Worm (Caenorhabditis elegans) whole organism, late embryonic: ENCODE data around the gene ttbk-2.1.
"Not testable (repeated sequence)": the region's sequence is repeated elsewhere in the genome, so short reads cannot be mapped to it uniquely, and the experiment has no call there.

Experiments
- C08G9.2 ChIP-seq: sonication (generic microtip); optimal IDR thresholded peaks from 2 replicates; lab custom pipeline; 2016; ENCODE audit warnings: mild to moderate bottlenecking, missing genetic modification characterization, moderate library complexity, missing compliant biosample characterization
- C38D4.7 ChIP-seq: fragments of 200-800 bp; sonication (Bioruptor generic); optimal IDR thresholded peaks from 2 replicates; lab custom pipeline; 2018; ENCODE audit warnings: mild to moderate bottlenecking, missing genetic modification characterization, moderate library complexity, missing compliant biosample characterization
- F13H6.1 ChIP-seq: sonication (generic microtip); optimal IDR thresholded peaks from 2 replicates; lab custom pipeline; 2016; ENCODE audit warnings: missing genetic modification characterization, missing compliant biosample characterization
- K09A11.1 ChIP-seq: sonication (generic microtip); optimal IDR thresholded peaks from 2 replicates; lab custom pipeline; 2017; ENCODE audit warnings: antibody characterized with exemption, mild to moderate bottlenecking, missing genetic modification characterization, missing compliant biosample characterization; ENCODE audit not compliant: insufficient read depth
- ahr-1 ChIP-seq: sonication (generic microtip); optimal IDR thresholded peaks from 2 replicates; lab custom pipeline; 2016; ENCODE audit warnings: missing genetic modification characterization, missing compliant biosample characterization
- ama-1 ChIP-seq: fragments of 150-350 bp; optimal IDR thresholded peaks from 2 replicates; lab custom pipeline; 2014
- ceh-14 ChIP-seq: sonication (generic microtip); optimal IDR thresholded peaks from 2 replicates; lab custom pipeline; 2016; ENCODE audit warnings: missing genotype, missing genetic modification characterization, missing compliant biosample characterization
- ceh-22 ChIP-seq: sonication (generic microtip); optimal IDR thresholded peaks from 2 replicates; lab custom pipeline; 2017; ENCODE audit warnings: missing biosample characterization, missing genetic modification characterization
- ceh-30 ChIP-seq: fragments of 150-350 bp; optimal IDR thresholded peaks from 2 replicates; lab custom pipeline; 2014; ENCODE audit warnings: missing biosample characterization, missing genetic modification characterization
- ceh-34 ChIP-seq: sonication (generic microtip); optimal IDR thresholded peaks from 2 replicates; lab custom pipeline; 2016; ENCODE audit warnings: mild to moderate bottlenecking, missing genetic modification characterization, missing compliant biosample characterization
- ceh-45 ChIP-seq: fragments of 200-800 bp; sonication (Bioruptor generic); IDR thresholded peaks from 2 replicates; pipeline ENCODE4 v1.3.6; 2022; ENCODE audit warnings: missing genetic modification reagents, missing genetic modification characterization, missing compliant biosample characterization
- che-1 ChIP-seq: sonication (generic microtip); optimal IDR thresholded peaks from 2 replicates; lab custom pipeline; 2016; ENCODE audit warnings: mild to moderate bottlenecking, missing genetic modification characterization, missing compliant biosample characterization
- dmd-4 ChIP-seq: sonication (generic microtip); optimal IDR thresholded peaks from 2 replicates; lab custom pipeline; 2016; ENCODE audit warnings: borderline replicate concordance, missing genetic modification characterization, missing compliant biosample characterization
- dve-1 ChIP-seq: sonication (generic microtip); optimal IDR thresholded peaks from 2 replicates; lab custom pipeline; 2017; ENCODE audit warnings: antibody characterized with exemption, mild to moderate bottlenecking, missing genetic modification characterization, missing compliant biosample characterization
- elt-4 ChIP-seq: sonication (generic microtip); optimal IDR thresholded peaks from 2 replicates; lab custom pipeline; 2016; ENCODE audit warnings: missing genetic modification characterization, missing compliant biosample characterization
- ets-4 ChIP-seq: sonication (generic microtip); optimal IDR thresholded peaks from 2 replicates; lab custom pipeline; 2016; ENCODE audit warnings: missing genetic modification characterization, missing compliant biosample characterization
- eyg-1 ChIP-seq: sonication (generic microtip); optimal IDR thresholded peaks from 2 replicates; lab custom pipeline; 2016; ENCODE audit warnings: missing genotype, missing genetic modification characterization, missing compliant biosample characterization
- fkh-10 ChIP-seq: fragments of 150-350 bp; optimal IDR thresholded peaks from 2 replicates; lab custom pipeline; 2014; ENCODE audit warnings: missing biosample characterization, missing genetic modification reagents, missing genetic modification characterization
- fkh-6 ChIP-seq: sonication (generic microtip); optimal IDR thresholded peaks from 2 replicates; lab custom pipeline; 2016; ENCODE audit warnings: missing genetic modification characterization, missing compliant biosample characterization
- hlh-13 ChIP-seq: fragments of 200-800 bp; sonication (Bioruptor generic); optimal IDR thresholded peaks from 2 replicates; lab custom pipeline; 2018; ENCODE audit warnings: mild to moderate bottlenecking, missing genetic modification characterization, missing compliant biosample characterization
- hlh-15 ChIP-seq: sonication (generic microtip); optimal IDR thresholded peaks from 2 replicates; lab custom pipeline; 2016; ENCODE audit warnings: missing genetic modification characterization, missing compliant biosample characterization
- hlh-6 ChIP-seq: sonication (generic microtip); optimal IDR thresholded peaks from 2 replicates; lab custom pipeline; 2016; ENCODE audit warnings: missing genotype, missing genetic modification characterization, missing compliant biosample characterization
- hlh-8 ChIP-seq: sonication (generic microtip); optimal IDR thresholded peaks from 2 replicates; lab custom pipeline; 2016; ENCODE audit warnings: missing genotype, missing genetic modification characterization, missing compliant biosample characterization
- lim-6 ChIP-seq: sonication (generic microtip); optimal IDR thresholded peaks from 2 replicates; lab custom pipeline; 2016; ENCODE audit warnings: missing genetic modification characterization, missing compliant biosample characterization
- madf-2 ChIP-seq: sonication (generic microtip); optimal IDR thresholded peaks from 2 replicates; lab custom pipeline; 2017; ENCODE audit warnings: missing genetic modification characterization, missing compliant biosample characterization
- mec-3 ChIP-seq: sonication (generic microtip); optimal IDR thresholded peaks from 2 replicates; lab custom pipeline; 2016; ENCODE audit warnings: borderline replicate concordance, missing genetic modification characterization, missing compliant biosample characterization
- nhr-11 ChIP-seq: fragments of 150-350 bp; optimal IDR thresholded peaks from 2 replicates; lab custom pipeline; 2014; ENCODE audit warnings: missing biosample characterization, missing genetic modification characterization
- npax-4 ChIP-seq: sonication (generic microtip); optimal IDR thresholded peaks from 2 replicates; lab custom pipeline; 2016; ENCODE audit warnings: missing genetic modification characterization, missing compliant biosample characterization
- pag-3 ChIP-seq: sonication (generic microtip); optimal IDR thresholded peaks from 2 replicates; lab custom pipeline; 2016; ENCODE audit warnings: missing compliant biosample characterization, missing genetic modification characterization, borderline replicate concordance
- pha-4 ChIP-seq: fragments of 150-350 bp; optimal IDR thresholded peaks from 2 replicates; lab custom pipeline; 2018; ENCODE audit warnings: missing biosample characterization, missing genetic modification reagents, missing genetic modification characterization
- rnt-1 ChIP-seq: sonication (generic microtip); optimal IDR thresholded peaks from 2 replicates; lab custom pipeline; 2016; ENCODE audit warnings: missing genetic modification characterization, missing compliant biosample characterization
- sox-4 ChIP-seq: sonication (generic microtip); optimal IDR thresholded peaks from 2 replicates; lab custom pipeline; 2017; ENCODE audit warnings: mild to moderate bottlenecking, missing genetic modification characterization, inconsistent platforms, missing compliant biosample characterization
- ttx-3 ChIP-seq: sonication (generic microtip); optimal IDR thresholded peaks from 2 replicates; lab custom pipeline; 2016; ENCODE audit warnings: missing genetic modification reagents, missing genetic modification characterization, missing compliant biosample characterization
- unc-3 ChIP-seq, 2 experiments: fragments of 200-800 bp in 1 of 2; sonication (Bioruptor generic) in 1 of 2; sonication (generic microtip) in 1 of 2; conservative IDR thresholded peaks in 1 of 2; optimal IDR thresholded peaks in 1 of 2; 2 replicates each; pipeline versions ENCODE4 v1.3.6 to Lab custom; 2016 to 2022; ENCODE audit warnings: missing compliant biosample characterization in 2 of 2, missing genetic modification characterization in 2 of 2, missing genetic modification reagents in 1 of 2
- unc-42 ChIP-seq: sonication (generic microtip); optimal IDR thresholded peaks from 2 replicates; lab custom pipeline; 2016; ENCODE audit warnings: missing genotype, missing genetic modification characterization, missing compliant biosample characterization

The ttbk-2.1 gene

DNA sequence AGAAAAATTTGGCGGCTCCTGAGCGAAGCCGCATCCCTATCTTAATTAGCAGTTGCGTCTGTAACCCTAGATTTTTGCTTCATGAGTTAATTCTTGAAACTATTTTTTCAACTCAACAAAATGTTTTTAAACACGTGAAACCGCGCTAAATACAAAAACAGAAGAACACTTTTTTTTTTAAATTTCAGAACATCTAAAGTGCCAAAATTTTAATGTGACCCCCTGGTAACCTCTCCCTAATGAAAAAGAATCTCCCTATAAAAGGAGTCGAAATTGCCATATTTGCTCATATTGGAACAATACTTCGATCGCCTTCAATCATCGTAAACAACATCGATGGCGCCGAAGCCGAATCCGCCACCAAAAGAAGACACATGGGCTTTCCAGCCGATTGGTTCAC is 40.0 kb upstream of the ttbk-2.1 start, which contains the start of gene nsph-4.2:
Gene nsph-4.2, plus strand, starts transcription at position 301 of the 400 bp plus-strand sequence.
- TF ChIP-seq lim-6 (tag; lab: Kevin White, UChicago); ttx-3; ceh-30 (tag; lab: Kevin White, UChicago): not testable (repeated sequence)

DNA sequence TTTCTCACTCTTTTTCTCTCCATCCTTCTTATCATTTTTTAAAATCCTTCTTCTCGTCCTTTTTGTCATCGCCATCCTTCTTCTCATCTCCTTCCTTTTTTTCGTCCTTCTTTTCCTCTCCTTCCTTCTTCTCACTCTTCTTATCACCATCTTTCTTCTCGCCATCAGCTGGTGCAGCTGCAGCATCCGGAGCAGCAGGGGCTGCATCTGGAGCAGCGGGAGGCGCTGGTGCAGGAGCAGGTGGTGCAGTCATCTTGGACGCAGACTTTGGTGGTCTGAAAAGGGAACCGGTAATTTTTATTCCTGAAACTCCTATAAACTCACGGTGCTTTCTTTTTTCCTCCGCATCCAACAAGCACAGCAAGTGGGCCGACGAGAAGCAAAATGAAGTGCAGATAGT is 36.8 kb upstream of the ttbk-2.1 start:
- no peak for TF ChIP-seq ttx-3
- no peak for TF ChIP-seq eyg-1 (tag; lab: Kevin White, UChicago)
- no peak for TF ChIP-seq F13H6.1 (tag; lab: Kevin White, UChicago)
- no peak for TF ChIP-seq C38D4.7 (GFP tag; lab: Kevin White, UChicago)
- TF ChIP-seq elt-4 (tag; lab: Kevin White, UChicago) = peak; percentile 15
- TF ChIP-seq npax-4 (tag; lab: Kevin White, UChicago) = no peak

DNA sequence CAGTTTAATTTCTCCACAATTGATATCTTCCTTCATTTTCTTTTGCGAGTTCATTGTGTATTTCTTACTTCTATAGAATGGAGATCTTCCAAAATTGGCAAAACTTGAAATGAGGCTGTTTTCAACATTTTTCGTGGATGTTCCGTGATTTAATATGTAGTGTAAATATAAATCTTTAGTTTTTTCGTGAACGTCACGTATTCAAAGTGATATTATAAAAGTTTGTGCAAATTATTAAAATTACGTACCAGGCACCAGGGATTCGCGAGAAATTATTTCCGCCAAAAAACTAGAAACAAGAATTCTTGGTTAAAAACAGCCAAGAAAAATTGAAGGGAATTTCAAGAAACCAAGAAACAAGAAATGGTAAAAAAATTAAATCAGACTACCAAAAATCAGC is 34.2 kb upstream of the ttbk-2.1 start, which contains the start of gene Y59E9AL.8:
Gene Y59E9AL.8, minus strand, starts transcription at position 101 of the 400 bp plus-strand sequence.
- no peak for TF ChIP-seq dve-1 (tag; lab: Kevin White, UChicago)
- TF ChIP-seq C08G9.2 (tag; lab: Kevin White, UChicago) = no peak
- no peak for TF ChIP-seq npax-4 (tag; lab: Kevin White, UChicago)
- TF ChIP-seq ceh-45 (GFP tag; lab: Robert Waterston, UW) = no peak
- TF ChIP-seq C38D4.7 (GFP tag; lab: Kevin White, UChicago) = no peak
- no peak for TF ChIP-seq unc-42 (tag; lab: Kevin White, UChicago)
- TF ChIP-seq sox-4 (tag; lab: Kevin White, UChicago) = no peak
- no peak for TF ChIP-seq eyg-1 (tag; lab: Kevin White, UChicago)
- TF ChIP-seq hlh-8 = no peak
- TF ChIP-seq ahr-1 (tag; lab: Kevin White, UChicago) = no peak
- no peak for TF ChIP-seq fkh-10 (GFP tag; lab: Kevin White, UChicago)
- no peak for TF ChIP-seq che-1 (tag; lab: Kevin White, UChicago)
- TF ChIP-seq hlh-15 (tag; lab: Kevin White, UChicago) = no peak
- TF ChIP-seq hlh-6 (tag; lab: Kevin White, UChicago) = no peak
- no peak for TF ChIP-seq mec-3 (tag; lab: Kevin White, UChicago)
- no peak for TF ChIP-seq ceh-14
- TF ChIP-seq unc-3 (GFP tag; conservative IDR thresholded peaks at IDR 0.05; lab: Robert Waterston, UW) = no peak
- no peak for TF ChIP-seq unc-3 (tag; optimal IDR thresholded peaks at IDR 0.05; lab: Kevin White, UChicago)
- TF ChIP-seq ceh-34 (tag; lab: Kevin White, UChicago) = no peak

DNA sequence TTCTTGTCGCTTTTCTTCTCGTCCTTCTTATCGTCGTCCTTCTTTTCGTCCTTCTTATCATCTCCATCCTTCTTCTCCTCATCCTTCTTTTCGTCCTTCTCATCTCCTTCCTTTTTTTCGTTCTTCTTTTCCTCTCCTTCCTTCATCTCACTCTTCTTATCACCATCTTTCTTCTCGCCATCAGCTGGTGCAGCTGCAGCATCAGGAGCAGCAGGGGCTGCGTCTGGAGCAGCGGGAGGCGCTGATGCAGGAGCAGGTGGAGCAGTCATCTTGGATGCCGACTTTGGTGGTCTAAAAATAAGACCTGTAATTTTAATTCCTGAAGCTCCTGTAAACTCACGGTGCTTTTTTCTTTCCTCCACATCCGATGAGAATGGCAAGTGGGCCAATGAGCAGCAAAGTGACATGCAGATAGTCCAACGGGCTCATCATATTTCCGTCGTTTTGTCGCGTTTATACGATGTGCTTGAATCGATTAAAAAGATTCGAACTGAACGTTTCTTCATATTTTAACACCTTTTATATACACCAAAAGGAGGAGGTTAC is 33.1 kb upstream of the ttbk-2.1 start, which contains the start of gene cylc-1:
Gene cylc-1, minus strand, starts transcription at position 496 of the 546 bp plus-strand sequence.
- TF ChIP-seq ceh-22; ets-4 (tag; lab: Kevin White, UChicago); elt-4 (tag; lab: Kevin White, UChicago): not testable (repeated sequence)

DNA sequence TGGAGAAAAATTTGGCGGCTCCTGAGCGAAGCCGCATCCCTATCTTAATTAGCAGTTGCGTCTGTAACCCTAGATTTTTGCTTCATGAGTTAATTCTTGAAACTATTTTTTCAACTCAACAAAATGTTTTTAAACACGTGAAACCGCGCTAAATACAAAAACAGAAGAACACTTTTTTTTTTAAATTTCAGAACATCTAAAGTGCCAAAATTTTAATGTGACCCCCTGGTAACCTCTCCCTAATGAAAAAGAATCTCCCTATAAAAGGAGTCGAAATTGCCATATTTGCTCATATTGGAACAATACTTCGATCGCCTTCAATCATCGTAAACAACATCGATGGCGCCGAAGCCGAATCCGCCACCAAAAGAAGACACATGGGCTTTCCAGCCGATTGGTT is 31.9 kb upstream of the ttbk-2.1 start, which contains the start of gene nsph-4.1:
Gene nsph-4.1, plus strand, starts transcription at position 301 of the 400 bp plus-strand sequence.
- not testable (repeated sequence) for TF ChIP-seq rnt-1; hlh-13 (GFP tag; lab: Kevin White, UChicago); pag-3 (tag; lab: Kevin White, UChicago)

DNA sequence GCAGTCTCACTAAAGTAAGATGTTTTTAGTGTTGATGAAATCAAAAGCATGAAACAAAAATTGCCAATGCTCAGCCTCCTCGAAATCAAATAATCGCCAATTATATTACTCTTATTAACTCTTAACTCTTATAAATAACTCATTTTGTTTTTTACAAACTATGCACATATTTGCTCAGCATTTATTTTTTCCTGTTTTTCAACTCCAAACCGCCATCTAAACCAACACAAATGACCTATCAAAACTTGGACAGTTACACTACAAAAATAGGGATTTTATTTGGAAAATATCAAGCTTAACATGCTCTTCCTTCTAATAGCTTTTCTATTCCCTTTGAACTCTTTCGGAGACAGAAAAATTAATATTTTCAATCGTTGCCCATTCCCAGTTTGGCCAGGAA is 29.9 kb upstream of the ttbk-2.1 start, which contains the start of gene thn-6:
Gene thn-6, plus strand, starts transcription at position 301 of the 400 bp plus-strand sequence.
- TF ChIP-seq fkh-6 (no peak), F13H6.1 (tag; lab: Kevin White, UChicago) (no peak), npax-4 (tag; lab: Kevin White, UChicago) (no peak), mec-3 (tag; lab: Kevin White, UChicago) (no peak), K09A11.1 (tag; lab: Kevin White, UChicago) (no peak), ceh-22 (no peak), madf-2 (tag; lab: Kevin White, UChicago) (no peak), pha-4 (no peak), nhr-11 (tag; lab: Kevin White, UChicago) (no peak), ama-1 (lab: Kevin White, UChicago) (no peak), dmd-4 (no peak), ahr-1 (tag; lab: Kevin White, UChicago) (no peak), hlh-15 (tag; lab: Kevin White, UChicago) (no peak)
